Worm (Caenorhabditis elegans) whole organism, L4/young adult: ENCODE results near the gene kvs-2.

Source experiments
- dao-5 ChIP-seq: sonication (generic microtip); optimal IDR thresholded peaks from 2 replicates; lab custom pipeline; 2016; ENCODE audit warnings: missing genotype, missing genetic modification characterization, moderate library complexity, missing compliant biosample characterization
- him-1 ChIP-seq: sonication (generic microtip); optimal IDR thresholded peaks from 2 replicates; lab custom pipeline; 2016; ENCODE audit warnings: missing genotype, missing genetic modification reagents, missing genetic modification characterization, missing compliant biosample characterization

ce11 chrV:10640977-10641376, 5.2 kb downstream of the kvs-2 start:
- TF ChIP-seq him-1 (tag; lab: Kevin White, UChicago) (no peak), dao-5 (tag; lab: Kevin White, UChicago) (no peak)
